Worm (Caenorhabditis elegans) whole organism, L1 larva: Measurements from ENCODE around the gene C03B1.10.

Experiments
- F16B12.6 ChIP-seq: fragments of 150-350 bp; optimal IDR thresholded peaks from 2 replicates; lab custom pipeline; 2014; ENCODE audit warnings: missing biosample characterization, missing genetic modification characterization
- alr-1 ChIP-seq: fragments of 200-800 bp; sonication (Bioruptor generic); optimal IDR thresholded peaks from 2 replicates; lab custom pipeline; 2018; ENCODE audit warnings: borderline replicate concordance, mild to moderate bottlenecking, missing genetic modification characterization, missing compliant biosample characterization
- aly-2 ChIP-seq: fragments of 150-350 bp; optimal IDR thresholded peaks from 2 replicates; lab custom pipeline; 2014; ENCODE audit warnings: missing biosample characterization, missing genetic modification characterization
- ceh-8 ChIP-seq: fragments of 200-800 bp; sonication (Bioruptor generic); optimal IDR thresholded peaks from 2 replicates; lab custom pipeline; 2018; ENCODE audit warnings: mild to moderate bottlenecking, missing genetic modification characterization, moderate library complexity, missing compliant biosample characterization
- ceh-82 ChIP-seq, 3 experiments: fragments of 150-350 bp in 1 of 3; sonication (generic microtip) in 2 of 3; optimal IDR thresholded peaks; 2 replicates each; lab custom pipeline; 2014 to 2017; ENCODE audit warnings: missing biosample characterization in 3 of 3, missing genetic modification characterization in 3 of 3
- ceh-88 ChIP-seq: fragments of 200-800 bp; sonication (Bioruptor generic); IDR thresholded peaks from 2 replicates; pipeline ENCODE4 v1.3.6; 2022; ENCODE audit warnings: missing genetic modification characterization, missing compliant biosample characterization
- efl-1 ChIP-seq, 4 experiments: fragments of 150-350 bp; optimal IDR thresholded peaks in 3 of 4; peaks in 1 of 4; 1 replicate in 1 of 4; 2 replicates in 3 of 4; lab custom pipeline; 2014; ENCODE audit warnings: missing biosample characterization in 2 of 4, missing genetic modification characterization in 2 of 4, missing genetic modification reagents in 2 of 4
- egl-13 ChIP-seq: sonication (generic microtip); optimal IDR thresholded peaks from 2 replicates; lab custom pipeline; 2016; ENCODE audit warnings: missing genotype, missing genetic modification reagents, missing genetic modification characterization, missing compliant biosample characterization
- elt-2 ChIP-seq: sonication (generic microtip); optimal IDR thresholded peaks from 2 replicates; lab custom pipeline; 2016; ENCODE audit warnings: missing genetic modification characterization, mild to moderate bottlenecking, inconsistent platforms, missing compliant biosample characterization, missing genetic modification reagents
- elt-3 ChIP-seq, 6 experiments: fragments of 150-350 bp in 1 of 6; sonication (generic microtip); optimal IDR thresholded peaks; 2 replicates each; lab custom pipeline; 2017 to 2018; ENCODE audit warnings: missing biosample characterization in 6 of 6, missing genetic modification characterization in 6 of 6, inconsistent platforms in 1 of 6
- fkh-4 ChIP-seq: sonication (generic microtip); optimal IDR thresholded peaks from 2 replicates; lab custom pipeline; 2016; ENCODE audit warnings: missing compliant biosample characterization, missing genetic modification characterization, borderline replicate concordance
- fkh-8 ChIP-seq: sonication (generic microtip); optimal IDR thresholded peaks from 2 replicates; lab custom pipeline; 2016; ENCODE audit warnings: mild to moderate bottlenecking, missing genetic modification characterization, missing compliant biosample characterization
- hpl-2 ChIP-seq: fragments of 150-350 bp; optimal IDR thresholded peaks from 2 replicates; lab custom pipeline; 2014; ENCODE audit warnings: missing biosample characterization, missing genetic modification reagents, missing genetic modification characterization
- lin-13 ChIP-seq: fragments of 150-350 bp; optimal IDR thresholded peaks from 2 replicates; lab custom pipeline; 2014; ENCODE audit warnings: missing biosample characterization, missing genetic modification reagents, missing genetic modification characterization
- lin-35 ChIP-seq, 2 experiments: fragments of 150-350 bp; optimal IDR thresholded peaks; 2 replicates each; lab custom pipeline; 2014; ENCODE audit warnings: missing biosample characterization in 2 of 2, missing genetic modification characterization in 2 of 2, missing genetic modification reagents in 2 of 2
- lsy-2 ChIP-seq, 2 experiments: fragments of 150-350 bp; optimal IDR thresholded peaks; 2 replicates each; lab custom pipeline; 2014; ENCODE audit warnings: missing biosample characterization in 2 of 2, missing genetic modification characterization in 2 of 2
- mab-9 ChIP-seq: fragments of 200-800 bp; sonication (Bioruptor generic); IDR thresholded peaks from 2 replicates; pipeline ENCODE4 v1.3.6; 2022; ENCODE audit warnings: missing genetic modification reagents, missing genetic modification characterization, missing compliant biosample characterization
- mdl-1 ChIP-seq, 2 experiments: fragments of 150-350 bp; optimal IDR thresholded peaks; 2 replicates each; lab custom pipeline; 2014 to 2017; ENCODE audit warnings: missing biosample characterization in 2 of 2, missing genetic modification characterization in 2 of 2, inconsistent platforms in 1 of 2
- mef-2 ChIP-seq: fragments of 150-350 bp; optimal IDR thresholded peaks from 2 replicates; lab custom pipeline; 2014; ENCODE audit warnings: missing biosample characterization, missing genetic modification characterization
- mep-1 ChIP-seq: fragments of 150-350 bp; optimal IDR thresholded peaks from 2 replicates; lab custom pipeline; 2014; ENCODE audit warnings: missing biosample characterization, missing genetic modification characterization
- nhr-12 ChIP-seq: sonication (generic microtip); optimal IDR thresholded peaks from 2 replicates; lab custom pipeline; 2017; ENCODE audit warnings: missing biosample characterization, missing genetic modification characterization
- nhr-20 ChIP-seq: sonication (generic microtip); optimal IDR thresholded peaks from 2 replicates; lab custom pipeline; 2016; ENCODE audit warnings: mild to moderate bottlenecking, missing genetic modification characterization, missing compliant biosample characterization
- nhr-47 ChIP-seq: sonication (generic microtip); optimal IDR thresholded peaks from 2 replicates; lab custom pipeline; 2016; ENCODE audit warnings: mild to moderate bottlenecking, missing genetic modification characterization, moderate library complexity, missing compliant biosample characterization
- nhr-71 ChIP-seq: sonication (generic microtip); optimal IDR thresholded peaks from 2 replicates; lab custom pipeline; 2016; ENCODE audit warnings: mild to moderate bottlenecking, missing genetic modification characterization, moderate library complexity, missing compliant biosample characterization
- nhr-76 ChIP-seq: sonication (generic microtip); optimal IDR thresholded peaks from 2 replicates; lab custom pipeline; 2017; ENCODE audit warnings: missing biosample characterization, missing genetic modification characterization
- nhr-84 ChIP-seq: sonication (generic microtip); optimal IDR thresholded peaks from 2 replicates; lab custom pipeline; 2017; ENCODE audit warnings: missing biosample characterization, missing genetic modification characterization
- nhr-90 ChIP-seq: sonication (generic microtip); optimal IDR thresholded peaks from 2 replicates; lab custom pipeline; 2016; ENCODE audit warnings: mild to moderate bottlenecking, missing genetic modification characterization, missing compliant biosample characterization; ENCODE audit not compliant: poor library complexity
- pag-3 ChIP-seq: sonication (generic microtip); optimal IDR thresholded peaks from 2 replicates; lab custom pipeline; 2017; ENCODE audit warnings: missing genetic modification characterization, mild to moderate bottlenecking, missing compliant biosample characterization, antibody characterized with exemption, borderline replicate concordance; ENCODE audit not compliant: insufficient read depth
- skn-1 ChIP-seq: fragments of 150-350 bp; optimal IDR thresholded peaks from 2 replicates; lab custom pipeline; 2014; ENCODE audit warnings: missing biosample characterization, missing genetic modification characterization
- snpc-4 ChIP-seq: fragments of 150-350 bp; optimal IDR thresholded peaks from 2 replicates; lab custom pipeline; 2014; ENCODE audit warnings: missing biosample characterization, missing genetic modification characterization
- sox-4 ChIP-seq: sonication (generic microtip); optimal IDR thresholded peaks from 2 replicates; lab custom pipeline; 2016; ENCODE audit warnings: missing genetic modification characterization, missing compliant biosample characterization
- sup-37 ChIP-seq: fragments of 200-800 bp; sonication (Bioruptor generic); optimal IDR thresholded peaks from 2 replicates; lab custom pipeline; 2018; ENCODE audit warnings: mild to moderate bottlenecking, missing genetic modification characterization, missing compliant biosample characterization
- unc-98 ChIP-seq: fragments of 200-800 bp; sonication (Bioruptor generic); IDR thresholded peaks from 2 replicates; pipeline ENCODE4 v1.3.6; 2022; ENCODE audit warnings: missing genetic modification characterization, missing compliant biosample characterization
- xbp-1 ChIP-seq: sonication (generic microtip); optimal IDR thresholded peaks from 2 replicates; lab custom pipeline; 2016; ENCODE audit warnings: missing genetic modification characterization, missing compliant biosample characterization

C03B1.10 gene

DNA sequence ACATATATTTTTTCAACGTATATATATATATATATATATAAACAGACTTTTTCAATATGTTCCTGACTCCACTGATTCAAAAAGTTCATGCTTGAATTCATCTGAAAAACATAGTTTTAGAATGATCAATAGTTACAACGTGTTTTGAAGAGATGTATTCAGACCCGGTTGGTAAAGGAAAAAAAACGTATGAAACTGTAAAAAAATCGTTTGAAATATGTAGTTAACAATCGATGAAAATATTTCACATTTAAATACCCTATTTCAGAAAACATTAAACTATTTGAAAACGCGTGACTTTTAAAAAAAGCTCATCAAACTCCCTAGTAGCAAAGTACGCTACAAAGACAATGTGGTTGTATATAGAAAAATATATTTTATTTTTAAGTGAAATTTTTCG is 3.0 kb upstream of the C03B1.10 start, which contains the start of gene C03B1.14:
TSS of gene C03B1.14 (minus strand) at position 101 of the 400 bp plus-strand sequence.
- no peak for TF ChIP-seq elt-3 (tag; optimal IDR thresholded peaks at IDR 0.05; lab: Kevin White, UChicago)
- no peak for TF ChIP-seq nhr-20 (tag; lab: Kevin White, UChicago)
- no peak for TF ChIP-seq mab-9 (GFP tag; lab: Robert Waterston, UW)
- no peak for TF ChIP-seq aly-2 (tag; lab: Kevin White, UChicago)
- no peak for TF ChIP-seq alr-1 (tag; lab: Kevin White, UChicago)
- TF ChIP-seq F16B12.6 (tag; lab: Kevin White, UChicago), result no peak
- no peak for TF ChIP-seq egl-13
- no peak for TF ChIP-seq lsy-2 (tag; optimal IDR thresholded peaks at IDR 0.05; lab: Kevin White, UChicago)
- TF ChIP-seq sup-37 (GFP tag; lab: Kevin White, UChicago), result no peak
- no peak for TF ChIP-seq mep-1 (tag; lab: Kevin White, UChicago)
- TF ChIP-seq nhr-84 (tag; lab: Kevin White, UChicago), result no peak
- no peak for TF ChIP-seq lin-35 (GFP tag; optimal IDR thresholded peaks at IDR 0.05; lab: Kevin White, UChicago)
- TF ChIP-seq ceh-8 (GFP tag; lab: Kevin White, UChicago), result no peak
- TF ChIP-seq nhr-90 (tag; lab: Kevin White, UChicago), result no peak
- TF ChIP-seq ceh-82 (tag; optimal IDR thresholded peaks at IDR 0.05; lab: Kevin White, UChicago), result no peak
- no peak for TF ChIP-seq pag-3 (tag; lab: Kevin White, UChicago)
- TF ChIP-seq skn-1 (tag; lab: Kevin White, UChicago), result no peak

DNA sequence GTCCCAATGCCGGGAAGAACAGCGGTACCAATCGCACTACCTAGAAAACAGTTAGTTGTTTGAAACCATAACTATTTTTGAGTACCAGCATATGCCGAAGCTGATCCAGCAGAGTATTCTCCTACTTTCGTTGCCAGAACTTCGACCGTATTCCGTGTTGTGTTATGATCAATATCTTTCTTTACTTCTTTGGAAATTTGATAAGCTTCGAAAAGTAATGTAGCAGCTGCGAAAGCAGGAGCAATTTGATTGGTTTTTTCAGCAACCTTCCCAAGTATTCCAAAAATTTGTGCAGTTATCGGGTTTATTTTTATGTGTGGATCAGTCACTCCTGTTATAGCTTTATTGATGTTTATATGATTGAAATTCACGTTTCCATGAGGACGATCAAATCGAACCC is 2.4 kb upstream of the C03B1.10 start:
- TF ChIP-seq sup-37 (GFP tag; lab: Kevin White, UChicago) (no peak), hpl-2 (GFP tag; lab: Kevin White, UChicago) (no peak), lin-13 (GFP tag; lab: Kevin White, UChicago) (no peak), ceh-88 (GFP tag; lab: Robert Waterston, UW) (no peak), mab-9 (GFP tag; lab: Robert Waterston, UW) (no peak)

DNA sequence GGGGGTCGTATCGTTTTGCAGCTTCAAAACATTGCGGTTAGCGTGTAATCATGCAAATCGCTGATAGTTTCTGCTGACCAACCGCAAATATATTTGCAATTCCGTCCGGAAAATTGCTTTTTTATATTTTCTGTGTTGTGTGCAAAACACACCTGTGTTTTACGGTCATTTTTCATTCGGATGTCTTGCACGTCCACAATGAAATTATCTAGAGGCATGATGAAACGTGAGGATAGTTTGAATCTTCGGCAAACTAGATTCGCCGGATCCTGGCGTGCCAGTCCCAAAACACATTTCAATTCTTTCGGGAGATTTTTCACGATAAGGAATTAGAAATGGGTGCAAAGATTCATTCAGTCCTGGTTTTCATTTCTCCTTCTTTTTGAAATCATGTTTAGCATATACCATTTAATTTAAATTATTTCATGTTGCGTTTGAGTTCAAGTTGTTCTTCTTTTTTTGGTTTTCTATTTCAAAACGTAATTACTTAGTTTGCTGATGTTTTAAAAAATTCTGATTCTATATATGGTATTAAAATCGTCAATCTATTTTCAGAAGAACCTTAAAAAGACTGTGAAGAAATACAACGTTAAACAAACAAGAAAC is 2.5 kb downstream of the C03B1.10 start, which contains the start of gene C03B1.5:
TSS of gene C03B1.5 (plus strand) at position 556 of the 606 bp plus-strand sequence.
- TF ChIP-seq nhr-47 (tag; lab: Kevin White, UChicago) (no peak), fkh-4 (tag; lab: Kevin White, UChicago) (no peak), nhr-12 (no peak), efl-1 (optimal IDR thresholded peaks at IDR 0.05; lab: Kevin White, UChicago) (no peak), efl-1 (GFP tag; optimal IDR thresholded peaks at IDR 0.05 in 1 of 2; lab: Kevin White, UChicago) (peak in 1 of 2 experiments; percentile 91), mef-2 (tag; lab: Kevin White, UChicago) (no peak), mdl-1 (tag; optimal IDR thresholded peaks at IDR 0.05; lab: Kevin White, UChicago) (no peak), elt-2 (tag; lab: Kevin White, UChicago) (peak; percentile 15)

DNA sequence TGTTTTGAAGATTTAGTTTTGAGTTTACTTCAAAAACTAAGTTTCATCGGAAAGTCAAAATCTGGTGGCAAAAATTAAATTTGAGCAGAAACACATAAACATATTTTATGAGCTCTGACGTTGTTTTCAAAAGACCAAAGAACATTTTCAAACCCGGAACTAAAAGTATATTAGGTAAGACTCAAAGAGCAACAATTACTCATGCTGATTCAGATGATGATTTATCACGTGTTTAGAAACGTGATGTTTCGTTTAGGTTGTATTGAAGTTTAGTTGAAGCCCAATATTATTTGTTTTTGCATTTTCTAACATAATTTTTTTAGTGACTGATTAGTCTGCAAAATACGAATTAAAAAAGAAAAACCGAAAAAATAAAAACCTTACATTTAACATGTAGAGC is 3.9 kb downstream of the C03B1.10 start:
- TF ChIP-seq unc-98 (GFP tag; lab: Robert Waterston, UW) (no peak), nhr-76 (tag; lab: Kevin White, UChicago) (no peak), nhr-71 (tag; lab: Kevin White, UChicago) (peak; percentile 51), xbp-1 (tag; lab: Kevin White, UChicago) (peak; percentile 15), fkh-8 (tag; lab: Kevin White, UChicago) (peak; percentile 78), sox-4 (tag; lab: Kevin White, UChicago) (peak; percentile 43), nhr-20 (tag; lab: Kevin White, UChicago) (peak; percentile 3), snpc-4 (no peak), ceh-8 (GFP tag; lab: Kevin White, UChicago) (peak; percentile 60)
